Worm (Caenorhabditis elegans) whole organism, L4/young adult: ENCODE data around the gene ZK185.3.

ENCODE experiments used
- W03F9.2 ChIP-seq: fragments of 150-350 bp; optimal IDR thresholded peaks from 2 replicates; lab custom pipeline; 2014; ENCODE audit warnings: missing biosample characterization, missing genetic modification characterization
- dao-5 ChIP-seq: sonication (generic microtip); optimal IDR thresholded peaks from 2 replicates; lab custom pipeline; 2016; ENCODE audit warnings: missing genotype, missing genetic modification characterization, moderate library complexity, missing compliant biosample characterization
- him-1 ChIP-seq: sonication (generic microtip); optimal IDR thresholded peaks from 2 replicates; lab custom pipeline; 2016; ENCODE audit warnings: missing genotype, missing genetic modification reagents, missing genetic modification characterization, missing compliant biosample characterization

The ZK185.3 gene

DNA sequence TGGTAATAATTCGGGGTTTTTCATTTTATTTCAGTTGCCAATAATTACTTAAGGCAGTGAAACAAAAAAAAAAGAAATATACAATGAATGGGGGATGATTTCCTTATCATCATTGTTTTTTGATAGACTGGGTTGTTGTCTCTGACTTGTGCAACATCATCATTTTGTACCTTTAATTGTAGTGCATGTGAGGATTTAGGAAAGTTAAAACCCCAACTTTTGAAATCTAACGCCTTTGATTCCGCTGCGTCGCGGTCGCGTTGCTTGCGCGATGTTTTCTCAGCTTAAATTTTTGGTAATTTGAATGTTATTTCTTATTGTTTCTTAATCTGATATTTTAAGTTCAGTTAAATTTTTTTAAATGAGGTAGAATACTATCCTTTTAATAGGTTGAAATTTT, 15.6 kb upstream of the ZK185.3 start, which contains the start of gene ZK185.5:
Gene ZK185.5, minus strand, starts transcription at position 101 of the 400 bp plus-strand sequence.
- TF ChIP-seq W03F9.2 (tag; lab: Kevin White, UChicago): no peak
- no peak for TF ChIP-seq dao-5 (tag; lab: Kevin White, UChicago)
- no peak for TF ChIP-seq him-1 (tag; lab: Kevin White, UChicago)

DNA sequence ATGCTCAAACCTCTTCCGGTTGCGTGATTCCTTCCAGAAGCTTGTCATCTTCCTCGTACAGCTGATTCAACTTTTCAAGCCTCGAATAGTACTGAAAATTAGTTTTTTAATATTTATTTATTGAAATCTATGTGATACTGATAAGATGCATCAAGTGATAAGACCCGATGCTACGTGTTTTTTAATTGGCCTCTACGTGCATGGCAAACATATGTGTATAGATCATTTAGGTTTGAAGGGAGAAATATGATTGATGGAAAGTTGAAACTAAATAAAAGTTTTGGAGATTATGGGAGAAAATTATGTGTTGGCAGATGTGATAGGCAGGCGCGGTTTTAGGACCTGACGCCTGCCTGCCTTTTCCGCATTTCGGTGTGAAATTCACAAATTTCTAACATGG, 14.0 kb upstream of the ZK185.3 start:
- no peak for TF ChIP-seq him-1 (tag; lab: Kevin White, UChicago)
- peak; percentile 5 for TF ChIP-seq W03F9.2 (tag; lab: Kevin White, UChicago)
- no peak for TF ChIP-seq dao-5 (tag; lab: Kevin White, UChicago)

DNA sequence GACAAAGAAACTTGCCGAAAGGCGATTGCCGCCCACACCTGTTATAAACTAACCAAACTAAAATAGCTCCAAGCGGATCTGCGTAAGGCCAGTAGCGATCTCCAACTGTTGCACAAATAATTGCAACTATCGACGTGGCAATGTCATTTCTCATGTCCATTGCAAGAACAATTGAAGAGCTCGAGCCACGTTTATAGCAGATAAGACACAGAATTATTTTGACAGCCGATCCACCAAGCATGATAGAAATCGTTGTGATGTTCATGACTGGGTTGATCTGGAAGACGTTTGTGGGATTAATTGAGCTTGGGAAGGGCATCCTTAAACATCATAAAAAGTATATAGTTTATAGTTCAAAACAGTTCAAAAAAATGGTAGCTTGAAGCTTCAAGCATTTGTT, 12.7 kb upstream of the ZK185.3 start:
- TF ChIP-seq him-1 (tag; lab: Kevin White, UChicago): no peak
- no peak for TF ChIP-seq dao-5 (tag; lab: Kevin White, UChicago)
- no peak for TF ChIP-seq W03F9.2 (tag; lab: Kevin White, UChicago)

ce11 chrIV:4541195-4541594, 11.0 kb upstream of the ZK185.3 start:
- no peak for TF ChIP-seq W03F9.2 (tag; lab: Kevin White, UChicago)
- TF ChIP-seq him-1 (tag; lab: Kevin White, UChicago): no peak
- TF ChIP-seq dao-5 (tag; lab: Kevin White, UChicago): no peak

ce11 chrIV:4538672-4539071, 8.4 kb upstream of the ZK185.3 start:
- TF ChIP-seq W03F9.2 (tag; lab: Kevin White, UChicago): no peak
- TF ChIP-seq dao-5 (tag; lab: Kevin White, UChicago): no peak
- TF ChIP-seq him-1 (tag; lab: Kevin White, UChicago): no peak

DNA sequence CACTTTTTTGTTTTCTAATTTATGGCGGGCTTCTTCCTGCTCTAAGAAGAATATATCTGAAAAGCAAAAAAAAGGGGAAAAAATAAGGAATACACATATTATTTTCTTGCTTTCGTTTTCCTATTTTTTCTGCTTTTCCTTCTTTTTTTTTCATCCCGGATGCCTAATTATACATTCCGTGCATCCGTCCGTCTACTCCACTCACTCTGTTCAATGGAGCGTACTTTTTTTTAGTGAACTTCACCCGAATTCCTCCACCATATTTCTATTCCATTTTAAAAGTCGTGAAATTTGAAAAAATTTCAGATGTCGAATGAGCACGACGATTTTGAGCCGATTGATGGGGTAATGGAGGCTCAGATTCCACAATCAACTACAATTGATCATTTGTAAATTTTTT, 6.0 kb upstream of the ZK185.3 start, which contains the start of gene ZK185.2:
Gene ZK185.2, plus strand, starts transcription at position 301 of the 400 bp plus-strand sequence.
- no peak for TF ChIP-seq him-1 (tag; lab: Kevin White, UChicago)

DNA sequence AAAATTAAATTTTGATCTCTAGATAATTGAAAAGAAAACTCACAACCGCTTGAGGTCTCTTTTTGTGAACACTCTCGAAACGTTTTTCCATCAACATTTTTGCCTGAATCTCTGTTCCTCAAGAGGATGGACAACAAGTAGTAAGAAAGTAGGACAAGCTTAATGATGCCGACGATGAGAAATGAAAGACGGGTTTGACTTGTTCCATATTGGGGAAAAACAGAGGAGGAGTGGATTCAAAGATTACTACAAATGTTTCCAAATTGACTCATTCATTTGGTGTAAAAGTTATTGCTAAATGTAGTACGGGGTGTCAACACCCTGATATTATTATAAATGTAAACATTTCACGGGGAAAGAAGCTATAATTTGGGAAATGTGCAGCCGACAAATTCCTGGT, 2.8 kb upstream of the ZK185.3 start, which contains the start of gene ZK185.4:
Gene ZK185.4, minus strand, starts transcription at position 101 of the 400 bp plus-strand sequence.
- TF ChIP-seq W03F9.2 (tag; lab: Kevin White, UChicago) (no peak), dao-5 (tag; lab: Kevin White, UChicago) (no peak), him-1 (tag; lab: Kevin White, UChicago) (no peak)

DNA sequence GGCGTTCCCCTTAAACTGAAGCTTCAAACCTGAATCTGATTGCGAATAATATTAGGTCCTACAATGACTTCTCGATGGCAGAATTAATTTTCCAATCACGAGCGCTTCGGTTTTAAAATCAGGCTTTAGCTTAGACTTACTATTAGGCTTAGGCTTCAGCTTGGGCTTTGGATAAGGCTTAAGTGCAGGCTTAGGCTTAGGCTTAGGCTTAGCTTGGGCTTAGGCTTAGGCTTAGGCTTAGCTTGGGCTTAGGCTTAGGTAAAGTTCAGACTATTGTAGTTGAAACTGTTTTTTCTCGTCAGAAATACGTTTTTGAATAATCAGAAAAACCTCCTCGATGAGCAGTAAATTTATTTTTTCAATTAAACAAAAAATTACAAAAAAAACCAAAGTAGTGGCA, 3.5 kb downstream of the ZK185.3 start:
- TF ChIP-seq dao-5 (tag; lab: Kevin White, UChicago) (no peak), him-1 (tag; lab: Kevin White, UChicago) (no peak), W03F9.2 (tag; lab: Kevin White, UChicago) (no peak)

DNA sequence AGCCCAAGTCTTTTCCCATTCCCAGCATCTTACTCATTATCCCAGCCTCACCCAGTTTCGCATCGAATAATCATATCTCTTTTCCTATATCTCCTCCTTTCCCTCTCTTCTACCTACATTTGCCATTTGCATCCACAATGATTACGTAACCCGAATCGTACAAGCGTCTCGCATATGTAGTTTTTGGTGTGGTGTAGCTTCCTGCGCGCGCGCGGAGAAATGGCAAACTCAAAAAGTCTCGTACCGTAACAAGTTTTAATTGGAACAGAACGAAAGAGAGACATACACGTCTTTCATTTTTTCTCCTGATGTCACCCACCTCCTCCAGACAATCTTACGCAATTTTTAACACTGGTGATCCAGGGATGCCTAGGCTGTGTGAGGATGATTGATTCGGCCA, 4.2 kb downstream of the ZK185.3 start:
- no peak for TF ChIP-seq dao-5 (tag; lab: Kevin White, UChicago)
- TF ChIP-seq him-1 (tag; lab: Kevin White, UChicago): no peak
- no peak for TF ChIP-seq W03F9.2 (tag; lab: Kevin White, UChicago)

- no peak for TF ChIP-seq him-1 (tag; lab: Kevin White, UChicago)
- TF ChIP-seq dao-5 (tag; lab: Kevin White, UChicago): no peak
- no peak for TF ChIP-seq W03F9.2 (tag; lab: Kevin White, UChicago)
Measured at ce11 chrIV:4524943-4525342, 5.3 kb downstream of the ZK185.3 start, which contains the start of gene ZK180.6. Gene ZK180.6 (minus strand): TSS chrIV:4525043.

DNA sequence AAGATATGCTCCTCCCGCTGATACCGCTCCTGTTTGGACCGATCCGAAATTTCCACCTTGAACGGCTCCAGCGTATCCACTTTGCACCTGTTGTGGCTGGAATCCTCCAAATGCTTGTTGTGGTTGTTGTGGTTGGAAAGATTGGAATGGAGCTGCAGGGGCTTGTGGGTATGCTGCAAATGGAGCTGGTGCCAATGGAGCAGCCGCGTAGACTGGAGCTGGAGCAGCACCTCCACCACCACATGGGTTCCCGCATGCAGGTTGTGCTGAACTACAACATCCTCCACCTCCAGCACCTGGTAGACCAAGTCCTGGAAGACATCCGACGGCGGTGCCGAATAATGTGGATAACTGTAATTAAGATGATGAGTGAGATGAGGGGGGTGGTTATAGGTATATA, 6.8 kb downstream of the ZK185.3 start:
- TF ChIP-seq W03F9.2 (tag; lab: Kevin White, UChicago) (no peak), him-1 (tag; lab: Kevin White, UChicago) (no peak), dao-5 (tag; lab: Kevin White, UChicago) (no peak)

DNA sequence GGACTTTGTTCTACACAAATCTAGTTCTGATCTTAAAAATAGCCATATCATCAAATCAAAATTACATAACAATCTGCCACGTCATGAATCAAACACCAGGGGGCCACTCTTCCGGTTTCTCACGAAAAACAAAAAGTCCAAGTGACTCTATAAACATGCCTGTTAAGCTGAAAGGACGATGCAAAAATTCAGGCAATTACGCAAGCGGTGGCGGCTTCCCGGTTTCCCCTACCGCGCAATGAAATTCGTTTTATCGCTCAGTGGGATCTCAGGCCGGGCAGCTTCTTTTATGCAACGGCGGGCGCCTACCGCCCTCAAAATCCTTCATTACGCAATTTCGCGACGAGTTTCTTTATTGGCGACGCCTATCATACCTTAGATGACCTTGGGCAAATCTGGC, 10.5 kb downstream of the ZK185.3 start:
- TF ChIP-seq W03F9.2 (tag; lab: Kevin White, UChicago) (no peak), dao-5 (tag; lab: Kevin White, UChicago) (no peak), him-1 (tag; lab: Kevin White, UChicago) (no peak)

- TF ChIP-seq W03F9.2 (tag; lab: Kevin White, UChicago) (no peak), him-1 (tag; lab: Kevin White, UChicago) (no peak), dao-5 (tag; lab: Kevin White, UChicago) (no peak)
Measured at ce11 chrIV:4518111-4518510, 12.1 kb downstream of the ZK185.3 start.

DNA sequence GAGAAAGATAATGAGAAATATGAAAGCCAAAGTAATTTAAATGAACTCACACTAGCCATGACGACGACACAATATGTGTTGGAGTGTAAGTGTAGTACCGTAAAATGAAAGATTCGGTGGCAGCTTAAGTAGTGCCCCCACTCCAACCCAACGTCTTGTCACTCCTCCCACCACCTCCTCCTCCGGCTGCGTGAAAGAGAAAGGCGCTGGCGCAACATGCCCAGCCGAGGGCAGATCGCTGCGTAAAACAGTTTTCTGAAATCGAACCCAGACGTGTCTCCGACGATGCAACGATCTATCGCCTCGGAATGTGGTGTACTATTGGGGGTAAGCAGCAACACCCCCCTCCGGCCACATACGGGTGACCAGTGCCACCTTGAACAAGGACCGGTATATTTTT, 13.2 kb downstream of the ZK185.3 start, which contains the start of gene ZK180.5:
Gene ZK180.5, minus strand, starts transcription at position 101 of the 400 bp plus-strand sequence.
- TF ChIP-seq him-1 (tag; lab: Kevin White, UChicago): no peak
- TF ChIP-seq dao-5 (tag; lab: Kevin White, UChicago): no peak
- no peak for TF ChIP-seq W03F9.2 (tag; lab: Kevin White, UChicago)
